Worm (Caenorhabditis elegans) whole organism, early embryonic: ENCODE measurements around the gene B0563.7.

Experiments used
- B0310.2 ChIP-seq: sonication (generic microtip); optimal IDR thresholded peaks from 2 replicates; lab custom pipeline; 2016; ENCODE audit warnings: mild to moderate bottlenecking, missing genetic modification characterization, missing compliant biosample characterization
- F13C5.2 ChIP-seq: sonication (generic microtip); optimal IDR thresholded peaks from 2 replicates; lab custom pipeline; 2017; ENCODE audit warnings: mild to moderate bottlenecking, missing genetic modification characterization, inconsistent platforms, missing compliant biosample characterization
- ama-1 ChIP-seq: fragments of 150-350 bp; optimal IDR thresholded peaks from 2 replicates; lab custom pipeline; 2014
- ceh-13 ChIP-seq: fragments of 200-800 bp; sonication (Bioruptor generic); optimal IDR thresholded peaks from 2 replicates; lab custom pipeline; 2018; ENCODE audit warnings: mild to moderate bottlenecking, missing genetic modification characterization, missing compliant biosample characterization
- ceh-36 ChIP-seq: sonication (generic microtip); optimal IDR thresholded peaks from 2 replicates; lab custom pipeline; 2016; ENCODE audit warnings: missing genetic modification characterization, inconsistent platforms, missing compliant biosample characterization
- ets-7 ChIP-seq: sonication (generic microtip); optimal IDR thresholded peaks from 2 replicates; lab custom pipeline; 2016; ENCODE audit warnings: missing genotype, missing genetic modification characterization, missing compliant biosample characterization
- flt-1 ChIP-seq: fragments of 200-800 bp; sonication (Bioruptor generic); IDR thresholded peaks from 2 replicates; pipeline ENCODE4 v1.3.6; 2022; ENCODE audit warnings: missing genetic modification characterization, missing compliant biosample characterization
- hnd-1 ChIP-seq: sonication (generic microtip); optimal IDR thresholded peaks from 2 replicates; lab custom pipeline; 2016; ENCODE audit warnings: missing genetic modification characterization, missing compliant biosample characterization
- pes-1 ChIP-seq: fragments of 200-800 bp; sonication (Bioruptor generic); IDR thresholded peaks from 2 replicates; pipeline ENCODE4 v1.3.6; 2022; ENCODE audit warnings: missing genetic modification reagents, missing genetic modification characterization, missing compliant biosample characterization
- sea-1 ChIP-seq: fragments of 200-800 bp; sonication (Bioruptor generic); conservative IDR thresholded peaks from 2 replicates; pipeline ENCODE4 v1.3.6; 2022; ENCODE audit warnings: missing genetic modification characterization, missing compliant biosample characterization
- tbx-37 ChIP-seq: fragments of 200-800 bp; sonication (Bioruptor generic); conservative IDR thresholded peaks from 2 replicates; pipeline ENCODE4 v1.3.6; 2022; ENCODE audit warnings: missing genetic modification reagents, missing genetic modification characterization, missing compliant biosample characterization
- tra-4 ChIP-seq: sonication (generic microtip); optimal IDR thresholded peaks from 2 replicates; lab custom pipeline; 2017; ENCODE audit warnings: missing genetic modification characterization, missing compliant biosample characterization

DNA sequence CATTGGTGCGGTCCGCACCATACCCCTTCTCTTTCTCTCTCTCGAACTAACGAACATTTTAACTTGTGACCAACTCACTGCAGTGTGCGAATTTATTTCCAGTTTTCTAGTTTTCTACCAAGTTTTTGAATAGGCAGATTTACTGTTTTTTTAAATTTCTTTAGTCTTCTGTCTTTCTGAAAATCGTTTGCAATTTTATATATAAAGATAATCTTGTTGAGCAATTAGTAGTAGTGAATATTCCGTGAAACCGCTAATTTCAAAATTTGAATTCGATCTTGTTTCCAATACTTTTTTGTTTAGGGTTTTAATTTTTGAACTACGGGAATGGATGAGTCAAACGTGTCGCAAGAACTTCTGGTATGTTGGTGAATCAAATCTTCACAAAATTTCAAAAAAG lies 29.7 kb upstream of the B0563.7 start, which contains the start of gene Y81B9A.2:
- TF ChIP-seq ama-1 (lab: Kevin White, UChicago) = no peak
- no peak for TF ChIP-seq ets-7 (tag; lab: Kevin White, UChicago)
- TF ChIP-seq ceh-13 (GFP tag; lab: Kevin White, UChicago) = no peak
- no peak for TF ChIP-seq sea-1 (GFP tag; lab: Robert Waterston, UW)
- TF ChIP-seq pes-1 (GFP tag; lab: Robert Waterston, UW) = no peak
- TF ChIP-seq B0310.2 (tag; lab: Kevin White, UChicago) = no peak
- no peak for TF ChIP-seq tbx-37 (GFP tag; lab: Robert Waterston, UW)
- TF ChIP-seq flt-1 = no peak
- no peak for TF ChIP-seq tra-4 (tag; lab: Kevin White, UChicago)
- no peak for TF ChIP-seq ceh-36
- TF ChIP-seq F13C5.2 (tag; lab: Kevin White, UChicago) = no peak
- TF ChIP-seq hnd-1 (tag; lab: Kevin White, UChicago) = no peak
